Fruit fly (Drosophila melanogaster) whole organism, embryonic: ENCODE measurements around the gene CG33654.

ENCODE experiments used
- Antp ChIP-seq: fragments of 200-800 bp; sonication (Bioruptor generic); optimal IDR thresholded peaks from 3 replicates; lab custom pipeline; 2016; ENCODE audit warnings: missing biosample characterization, missing genetic modification characterization
- CG1024 ChIP-seq: fragments of 200-800 bp; sonication (Bioruptor generic); IDR thresholded peaks from 2 replicates; pipeline ENCODE4 v1.3.6; 2022; ENCODE audit warnings: missing biosample characterization, missing genetic modification characterization
- CG10274 ChIP-seq: fragments of 200-800 bp; sonication (Bioruptor generic); optimal IDR thresholded peaks from 3 replicates; lab custom pipeline; 2017; ENCODE audit warnings: missing biosample characterization, mild to moderate bottlenecking, missing genetic modification characterization
- CG10366 ChIP-seq: fragments of 200-800 bp; sonication (Bioruptor generic); IDR thresholded peaks from 2 replicates; pipeline ENCODE4 v1.3.6; 2022; ENCODE audit warnings: missing biosample characterization, missing genetic modification characterization
- CG10654 ChIP-seq: fragments of 200-800 bp; sonication (Bioruptor generic); optimal IDR thresholded peaks from 2 replicates; lab custom pipeline; 2016; ENCODE audit warnings: missing biosample characterization, missing genetic modification characterization
- CG12942 ChIP-seq: fragments of 200-800 bp; sonication (Bioruptor generic); optimal IDR thresholded peaks from 3 replicates; lab custom pipeline; 2016; ENCODE audit warnings: missing biosample characterization, missing genetic modification characterization
- CG14441 ChIP-seq: fragments of 200-800 bp; sonication (Bioruptor generic); IDR thresholded peaks from 2 replicates; pipeline ENCODE4 v1.3.6; 2022; ENCODE audit warnings: missing biosample characterization, missing genetic modification characterization
- CG14965 ChIP-seq: fragments of 200-800 bp; sonication (Bioruptor generic); optimal IDR thresholded peaks from 2 replicates; lab custom pipeline; 2016; ENCODE audit warnings: missing biosample characterization, missing genetic modification characterization, borderline replicate concordance
- CG16779 ChIP-seq: fragments of 200-800 bp; sonication (Bioruptor generic); IDR thresholded peaks from 2 replicates; pipeline ENCODE4 v1.3.6; 2022; ENCODE audit warnings: missing biosample characterization, missing genetic modification characterization
- CG17186 ChIP-seq: fragments of 200-800 bp; sonication (Bioruptor generic); optimal IDR thresholded peaks from 3 replicates; lab custom pipeline; 2017; ENCODE audit warnings: missing biosample characterization, missing genetic modification reagents, missing genetic modification characterization
- CG32772 ChIP-seq: fragments of 200-800 bp; sonication (Bioruptor generic); IDR thresholded peaks from 2 replicates; pipeline ENCODE4 v1.3.6; 2022; ENCODE audit warnings: missing biosample characterization, missing genetic modification characterization
- CG33557 ChIP-seq: fragments of 200-800 bp; sonication (Bioruptor generic); optimal IDR thresholded peaks from 2 replicates; lab custom pipeline; 2019; ENCODE audit warnings: missing biosample characterization, mild to moderate bottlenecking, missing genetic modification characterization, moderate library complexity
- CG4328 ChIP-seq: fragments of 200-800 bp; sonication (Bioruptor generic); optimal IDR thresholded peaks from 3 replicates; lab custom pipeline; 2017; ENCODE audit warnings: missing biosample characterization, missing genetic modification reagents, missing genetic modification characterization
- CG6689 ChIP-seq: fragments of 200-800 bp; sonication (Bioruptor generic); IDR thresholded peaks from 2 replicates; pipeline ENCODE4 v1.3.6; 2022; ENCODE audit warnings: missing biosample characterization, missing genetic modification characterization
- CG8388 ChIP-seq: fragments of 200-800 bp; sonication (Bioruptor generic); optimal IDR thresholded peaks from 2 replicates; lab custom pipeline; 2019; ENCODE audit warnings: missing biosample characterization, mild to moderate bottlenecking, missing genetic modification characterization, moderate library complexity
- CG9215 ChIP-seq: fragments of 200-800 bp; sonication (Bioruptor generic); IDR thresholded peaks from 2 replicates; pipeline ENCODE4 v1.3.6; 2022; ENCODE audit warnings: missing biosample characterization, missing genetic modification characterization
- CG9609 ChIP-seq: fragments of 200-800 bp; sonication (Bioruptor generic); optimal IDR thresholded peaks from 3 replicates; lab custom pipeline; 2016; ENCODE audit warnings: missing biosample characterization, missing genetic modification characterization
- CkIIα-i1 ChIP-seq: fragments of 200-800 bp; sonication (Bioruptor generic); IDR thresholded peaks from 2 replicates; pipeline ENCODE4 v1.3.6; 2022; ENCODE audit warnings: missing biosample characterization, missing genetic modification characterization
- CrebB ChIP-seq: fragments of 200-800 bp; sonication (Bioruptor generic); optimal IDR thresholded peaks from 3 replicates; lab custom pipeline; 2018; ENCODE audit warnings: missing biosample characterization, mild to moderate bottlenecking, missing genetic modification characterization
- Dbx ChIP-seq: fragments of 200-800 bp; sonication (Bioruptor generic); IDR thresholded peaks from 3 replicates; pipeline ENCODE4 v1.3.6; 2022; ENCODE audit warnings: missing biosample characterization, missing genetic modification characterization
- Drgx ChIP-seq: fragments of 200-800 bp; sonication (Bioruptor generic); IDR thresholded peaks from 2 replicates; pipeline ENCODE4 v1.3.6; 2022; ENCODE audit warnings: missing biosample characterization, missing genetic modification characterization
- E2f2 ChIP-seq: fragments of 200-800 bp; sonication (Bioruptor generic); IDR thresholded peaks from 2 replicates; pipeline ENCODE4 v1.3.6; 2022; ENCODE audit warnings: missing biosample characterization, missing genetic modification characterization
- Ets65A ChIP-seq: fragments of 200-800 bp; sonication (Bioruptor generic); peaks from one replicate; lab custom pipeline; 2016; ENCODE audit warnings: missing biosample characterization, missing genetic modification characterization
- H2.0 ChIP-seq: fragments of 200-800 bp; sonication (Bioruptor generic); IDR thresholded peaks from 2 replicates; pipeline ENCODE4 v1.3.6; 2022; ENCODE audit warnings: missing biosample characterization, missing genetic modification characterization
- Hand ChIP-seq: fragments of 200-800 bp; sonication (Bioruptor generic); optimal IDR thresholded peaks from 2 replicates; lab custom pipeline; 2017; ENCODE audit warnings: mild to moderate bottlenecking, missing biosample characterization, missing genetic modification reagents, missing genetic modification characterization
- Lhr ChIP-seq: fragments of 200-800 bp; sonication (Bioruptor generic); optimal IDR thresholded peaks from 3 replicates; lab custom pipeline; 2017; ENCODE audit warnings: mild to moderate bottlenecking, missing biosample characterization, missing genetic modification reagents, missing genetic modification characterization
- MESR4 ChIP-seq: fragments of 200-800 bp; sonication (Bioruptor generic); optimal IDR thresholded peaks from 2 replicates; lab custom pipeline; 2018; ENCODE audit warnings: missing biosample characterization, mild to moderate bottlenecking, missing genetic modification characterization, moderate library complexity
- Mes4 ChIP-seq: fragments of 200-800 bp; sonication (Bioruptor generic); optimal IDR thresholded peaks from 2 replicates; lab custom pipeline; 2016; ENCODE audit warnings: missing biosample characterization, missing genetic modification characterization
- Neu2 ChIP-seq: fragments of 200-800 bp; sonication (Bioruptor generic); optimal IDR thresholded peaks from 3 replicates; lab custom pipeline; 2016; ENCODE audit warnings: missing biosample characterization, missing genetic modification characterization, borderline replicate concordance
- Scr ChIP-seq: fragments of 200-800 bp; sonication (Bioruptor generic); IDR thresholded peaks from 2 replicates; pipeline ENCODE4 v1.3.6; 2022; ENCODE audit warnings: missing biosample characterization, missing genetic modification characterization; ENCODE audit not compliant: partially characterized antibody
- Side ChIP-seq: fragments of 200-800 bp; sonication (Bioruptor generic); optimal IDR thresholded peaks from 2 replicates; lab custom pipeline; 2016; ENCODE audit warnings: missing biosample characterization, missing genetic modification characterization
- Stat92E ChIP-seq, 3 experiments: fragments of >200 bp in 2 of 3; fragments of 200-800 bp in 1 of 3; sonication (Bioruptor generic) in 1 of 3; optimal IDR thresholded peaks; 2 replicates each; lab custom pipeline; 2017 to 2019; ENCODE audit warnings: missing biosample characterization in 3 of 3, missing genetic modification characterization in 3 of 3, mild to moderate bottlenecking in 1 of 3, moderate library complexity in 1 of 3
- Vsx1 ChIP-seq: fragments of 200-800 bp; sonication (Bioruptor generic); optimal IDR thresholded peaks from 2 replicates; lab custom pipeline; 2017; ENCODE audit warnings: missing biosample characterization, mild to moderate bottlenecking, missing genetic modification characterization, missing genetic modification reagents
- abd-A ChIP-seq: fragments of 200-800 bp; sonication (Bioruptor generic); optimal IDR thresholded peaks from 3 replicates; lab custom pipeline; 2019; ENCODE audit warnings: missing biosample characterization, mild to moderate bottlenecking, missing genetic modification characterization, moderate library complexity
- chinmo ChIP-seq: fragments of 200-800 bp; sonication (Bioruptor generic); IDR thresholded peaks from 4 replicates; pipeline ENCODE4 v1.3.6; 2022; ENCODE audit warnings: missing biosample characterization, missing genetic modification characterization; ENCODE audit not compliant: partially characterized antibody
- dan ChIP-seq: fragments of 200-800 bp; sonication (Bioruptor generic); IDR thresholded peaks from 2 replicates; pipeline ENCODE4 v1.3.6; 2022; ENCODE audit warnings: missing biosample characterization, missing genetic modification characterization
- exex ChIP-seq: fragments of 200-800 bp; sonication (Bioruptor generic); optimal IDR thresholded peaks from 4 replicates; lab custom pipeline; 2018; ENCODE audit warnings: missing biosample characterization, mild to moderate bottlenecking, missing genetic modification characterization, moderate library complexity
- jigr1 ChIP-seq: fragments of 200-800 bp; sonication (Bioruptor generic); IDR thresholded peaks from 3 replicates; pipeline ENCODE4 v1.3.6; 2022; ENCODE audit warnings: missing biosample characterization, missing genetic modification characterization
- jing ChIP-seq: fragments of 200-800 bp; sonication (Bioruptor generic); optimal IDR thresholded peaks from 2 replicates; lab custom pipeline; 2018; ENCODE audit warnings: missing biosample characterization, mild to moderate bottlenecking, missing genetic modification characterization
- kay ChIP-seq: fragments of 200-800 bp; sonication (Bioruptor generic); optimal IDR thresholded peaks from 2 replicates; lab custom pipeline; 2016; ENCODE audit warnings: missing biosample characterization, missing genetic modification characterization
- lov ChIP-seq, 2 experiments: fragments of 200-800 bp in 1 of 2; fragments of >200 bp in 1 of 2; sonication (Bioruptor generic) in 1 of 2; IDR thresholded peaks in 1 of 2; optimal IDR thresholded peaks in 1 of 2; 2 replicates in 1 of 2; 3 replicates in 1 of 2; pipeline versions ENCODE4 v1.3.6 to Lab custom; 2017 to 2022; ENCODE audit warnings: missing biosample characterization in 1 of 2, missing genetic modification characterization in 1 of 2
- maf-S ChIP-seq: fragments of 200-800 bp; sonication (Bioruptor generic); optimal IDR thresholded peaks from 2 replicates; lab custom pipeline; 2016; ENCODE audit warnings: missing biosample characterization, missing genetic modification characterization
- mam ChIP-seq: fragments of 200-800 bp; sonication (Bioruptor generic); optimal IDR thresholded peaks from 3 replicates; lab custom pipeline; 2016; ENCODE audit warnings: missing biosample characterization, missing genetic modification characterization
- nmo ChIP-seq: fragments of 200-800 bp; sonication (Bioruptor generic); optimal IDR thresholded peaks from 2 replicates; lab custom pipeline; 2018; ENCODE audit warnings: missing biosample characterization, mild to moderate bottlenecking, missing genetic modification characterization, moderate library complexity
- pita ChIP-seq: fragments of 200-800 bp; sonication (Bioruptor generic); optimal IDR thresholded peaks from 2 replicates; lab custom pipeline; 2017; ENCODE audit warnings: missing biosample characterization, mild to moderate bottlenecking, missing genetic modification characterization
- psq ChIP-seq: fragments of 200-800 bp; sonication (Bioruptor generic); optimal IDR thresholded peaks from 2 replicates; lab custom pipeline; 2017; ENCODE audit warnings: missing biosample characterization, missing genetic modification characterization
- slbo ChIP-seq: fragments of 200-800 bp; sonication (Bioruptor generic); IDR thresholded peaks from 2 replicates; pipeline ENCODE4 v1.3.6; 2022; ENCODE audit warnings: missing biosample characterization, missing genetic modification characterization
- slp2 ChIP-seq: fragments of 200-800 bp; sonication (Bioruptor generic); optimal IDR thresholded peaks from 2 replicates; lab custom pipeline; 2016; ENCODE audit warnings: missing biosample characterization, missing genetic modification characterization
- sr ChIP-seq: fragments of 200-800 bp; sonication (Bioruptor generic); IDR thresholded peaks from 3 replicates; pipeline ENCODE4 v1.3.6; 2022; ENCODE audit warnings: missing biosample characterization, missing genetic modification characterization
- yki ChIP-seq: fragments of >200 bp; optimal IDR thresholded peaks from 3 replicates; lab custom pipeline; 2018
- zfh2 ChIP-seq: fragments of 200-800 bp; sonication (Bioruptor generic); optimal IDR thresholded peaks from 2 replicates; lab custom pipeline; 2016; ENCODE audit warnings: missing biosample characterization, missing genetic modification characterization

CG33654 gene

dm6 chr3R:9618331-9618730 is 35.3 kb upstream of the CG33654 start (continued):
- peak; percentile 64 for TF ChIP-seq jing (GFP tag; lab: Kevin White, UChicago)
- TF ChIP-seq MESR4 (GFP tag; lab: Kevin White, UChicago), result no peak
- no peak for TF ChIP-seq CG16779 (GFP tag; lab: Robert Waterston, UW)
- TF ChIP-seq sr (GFP tag; lab: Robert Waterston, UW), result no peak; the same call in 2 of the 3 replicates
- 0 out of 2 replicates have a peak, but pooled peaks have one; percentile 17 for TF ChIP-seq CkIIα-i1 (GFP tag; lab: Robert Waterston, UW)
- TF ChIP-seq Lhr (GFP tag; lab: Kevin White, UChicago), result peak; percentile 25
- TF ChIP-seq dan (GFP tag; lab: Robert Waterston, UW), result no peak
- TF ChIP-seq Neu2, result peak; percentile 24
- TF ChIP-seq Vsx1, result no peak
- no peak for TF ChIP-seq Stat92E (GFP tag; optimal IDR thresholded peaks at IDR 0.05; lab: Kevin White, UChicago)
- no peak for TF ChIP-seq exex (tag; lab: Kevin White, UChicago)
- peak; percentile 80 for TF ChIP-seq slbo (GFP tag; lab: Robert Waterston, UW)
- peak; percentile 52; the same call in 1 of the 2 replicates for TF ChIP-seq CG9215 (GFP tag; lab: Robert Waterston, UW)
- peak; percentile 46; the same call in 1 of the 2 replicates for TF ChIP-seq E2f2 (GFP tag; lab: Robert Waterston, UW)
- TF ChIP-seq CG10274 (GFP tag; lab: Kevin White, UChicago), result peak; percentile 24
- TF ChIP-seq CG8388 (GFP tag; lab: Kevin White, UChicago), result peak; percentile 73
- TF ChIP-seq slp2 (GFP tag; lab: Kevin White, UChicago), result peak; percentile 51
- TF ChIP-seq zfh2 (GFP tag; lab: Kevin White, UChicago), result peak; percentile 35
- TF ChIP-seq jigr1 (GFP tag; lab: Robert Waterston, UW), result peak; percentile 49; the same call in 1 of the 3 replicates
- peak; percentile 60 for TF ChIP-seq maf-S (GFP tag; lab: Kevin White, UChicago)
- TF ChIP-seq CG33557 (GFP tag; lab: Kevin White, UChicago), result peak; percentile 19
- TF ChIP-seq lov (optimal IDR thresholded peaks at IDR 0.05; lab: Kevin White, UChicago), result no peak
- peak; percentile 81; the same call in 2 of the 3 replicates for TF ChIP-seq lov (GFP tag; IDR thresholded peaks at IDR 0.05; lab: Robert Waterston, UW)
- no peak for TF ChIP-seq pita (GFP tag; lab: Kevin White, UChicago)
- peak; percentile 84 for TF ChIP-seq H2.0 (GFP tag; lab: Robert Waterston, UW)
- peak; percentile 92 for TF ChIP-seq Drgx (GFP tag; lab: Robert Waterston, UW)
- no peak for TF ChIP-seq CG4328 (GFP tag; lab: Kevin White, UChicago)
- TF ChIP-seq Scr (GFP tag; lab: Robert Waterston, UW), result no peak
- TF ChIP-seq mam (GFP tag; lab: Kevin White, UChicago), result peak; percentile 63
- TF ChIP-seq Mes4 (GFP tag; lab: Kevin White, UChicago), result peak; percentile 65
- TF ChIP-seq Ets65A (GFP tag; lab: Kevin White, UChicago), result peak; percentile 95
- peak; percentile 70 for TF ChIP-seq CG9609 (GFP tag; lab: Kevin White, UChicago)
- TF ChIP-seq Dbx (GFP tag; lab: Robert Waterston, UW), result 0 out of 3 replicates have a peak, but pooled peaks have one; percentile 43
- peak; percentile 51 for TF ChIP-seq CG12942 (GFP tag; lab: Kevin White, UChicago)
- TF ChIP-seq CG10366 (GFP tag; lab: Robert Waterston, UW), result peak; percentile 83
- TF ChIP-seq CG32772, result peak; percentile 88
- TF ChIP-seq CG14441, result peak; percentile 79
- peak; percentile 66 for TF ChIP-seq Side (GFP tag; lab: Kevin White, UChicago)
- peak; percentile 39 for TF ChIP-seq CG10654 (GFP tag; lab: Kevin White, UChicago)
- peak; percentile 56; the same call in 1 of the 2 replicates for TF ChIP-seq CG1024 (GFP tag; lab: Robert Waterston, UW)
- peak; percentile 57 for TF ChIP-seq CrebB (tag; lab: Kevin White, UChicago)
- no peak for TF ChIP-seq psq (GFP tag; lab: Kevin White, UChicago)
- TF ChIP-seq chinmo (GFP tag; lab: Robert Waterston, UW), result no peak
- TF ChIP-seq nmo (GFP tag; lab: Kevin White, UChicago), result peak; percentile 81
- TF ChIP-seq CG14965, result no peak
- TF ChIP-seq yki, result no peak
- no peak for TF ChIP-seq kay
- TF ChIP-seq CG6689 (GFP tag; lab: Robert Waterston, UW), result peak; percentile 78
- peak; percentile 75 for TF ChIP-seq Antp (GFP tag; lab: Kevin White, UChicago)
- no peak for TF ChIP-seq abd-A (tag; lab: Kevin White, UChicago)
- TF ChIP-seq CG17186 (GFP tag; lab: Kevin White, UChicago), result peak; percentile 35
- TF ChIP-seq Hand, result no peak
